Worm (Caenorhabditis elegans) whole organism, L4 larva: ENCODE data around the gene srx-58.

ENCODE experiments used
- F49E8.2 ChIP-seq: sonication (generic microtip); optimal IDR thresholded peaks from 2 replicates; lab custom pipeline; 2016; ENCODE audit warnings: missing compliant biosample characterization, mild to moderate bottlenecking, missing genetic modification characterization, borderline replicate concordance
- Y75B8A.6 ChIP-seq: fragments of 200-800 bp; sonication (Bioruptor generic); IDR thresholded peaks from 2 replicates; pipeline ENCODE4 v1.3.6; 2022; ENCODE audit warnings: missing genetic modification reagents, missing genetic modification characterization, missing compliant biosample characterization
- lin-13 ChIP-seq: fragments of 150-350 bp; optimal IDR thresholded peaks from 2 replicates; lab custom pipeline; 2014; ENCODE audit warnings: missing biosample characterization, missing genetic modification reagents, missing genetic modification characterization
- nhr-237 ChIP-seq: sonication (generic microtip); optimal IDR thresholded peaks from 2 replicates; lab custom pipeline; 2017; ENCODE audit warnings: missing biosample characterization, missing genetic modification characterization
- zag-1 ChIP-seq: fragments of 150-350 bp; optimal IDR thresholded peaks from 2 replicates; lab custom pipeline; 2014; ENCODE audit warnings: missing biosample characterization, missing genetic modification characterization

ce11 chrV:15332851-15333250, 19.6 kb upstream of the srx-58 start, which contains the start of gene srw-113:
- TF ChIP-seq nhr-237, result no peak
- TF ChIP-seq F49E8.2, result no peak
- no peak for TF ChIP-seq zag-1
- no peak for TF ChIP-seq Y75B8A.6
- TF ChIP-seq lin-13, result no peak
